Worm (Caenorhabditis elegans) whole organism, mixed stage, embryonic: ENCODE results near the gene nhr-15.

Experiments
- ceh-43 ChIP-seq: fragments of 200-800 bp; sonication (Bioruptor generic); optimal IDR thresholded peaks from 2 replicates; lab custom pipeline; 2018; ENCODE audit warnings: mild to moderate bottlenecking, missing genetic modification characterization, moderate library complexity, missing compliant biosample characterization
- ces-1 ChIP-seq: fragments of 150-350 bp; optimal IDR thresholded peaks from 2 replicates; lab custom pipeline; 2014; ENCODE audit warnings: missing biosample characterization, missing genetic modification reagents, missing genetic modification characterization
- lin-13 ChIP-seq: fragments of 150-350 bp; optimal IDR thresholded peaks from 2 replicates; lab custom pipeline; 2014; ENCODE audit warnings: missing biosample characterization, missing genetic modification characterization
- lsy-2 ChIP-seq: fragments of 150-350 bp; optimal IDR thresholded peaks from 2 replicates; lab custom pipeline; 2014; ENCODE audit warnings: missing biosample characterization, missing genetic modification characterization
- nhr-237 ChIP-seq: fragments of 150-350 bp; optimal IDR thresholded peaks from 2 replicates; lab custom pipeline; 2014; ENCODE audit warnings: missing biosample characterization, missing genetic modification characterization
- nhr-28 ChIP-seq: fragments of 150-350 bp; optimal IDR thresholded peaks from 2 replicates; lab custom pipeline; 2014; ENCODE audit warnings: missing biosample characterization, missing genetic modification characterization
- sem-2 ChIP-seq: fragments of 200-800 bp; sonication (Bioruptor generic); optimal IDR thresholded peaks from 2 replicates; lab custom pipeline; 2018; ENCODE audit warnings: mild to moderate bottlenecking, missing genetic modification characterization, missing compliant biosample characterization
- snpc-4 ChIP-seq: fragments of 150-350 bp; optimal IDR thresholded peaks from 2 replicates; lab custom pipeline; 2014; ENCODE audit warnings: missing biosample characterization, missing genetic modification characterization
- sptf-1 ChIP-seq: sonication (generic microtip); optimal IDR thresholded peaks from 2 replicates; lab custom pipeline; 2017; ENCODE audit warnings: mild to moderate bottlenecking, missing genetic modification characterization, moderate library complexity, missing compliant biosample characterization
- unc-62 ChIP-seq: fragments of 150-350 bp; optimal IDR thresholded peaks from 2 replicates; lab custom pipeline; 2014; ENCODE audit warnings: missing biosample characterization, missing genetic modification reagents, missing genetic modification characterization
- zip-8 ChIP-seq: fragments of 150-350 bp; optimal IDR thresholded peaks from 2 replicates; lab custom pipeline; 2014; ENCODE audit warnings: missing biosample characterization, missing genetic modification characterization
- ztf-11 ChIP-seq: fragments of 150-350 bp; optimal IDR thresholded peaks from 2 replicates; lab custom pipeline; 2014; ENCODE audit warnings: missing biosample characterization, missing genetic modification characterization

- TF ChIP-seq snpc-4 (tag; lab: Kevin White, UChicago) = no peak
- no peak for TF ChIP-seq sem-2
- TF ChIP-seq unc-62 (GFP tag; lab: Kevin White, UChicago) = no peak
- TF ChIP-seq zip-8 = no peak
- no peak for TF ChIP-seq nhr-237 (tag; lab: Kevin White, UChicago)
- no peak for TF ChIP-seq nhr-28 (tag; lab: Kevin White, UChicago)
- no peak for TF ChIP-seq lsy-2 (tag; lab: Kevin White, UChicago)
- TF ChIP-seq ceh-43 (GFP tag; lab: Kevin White, UChicago) = no peak
- no peak for TF ChIP-seq sptf-1 (tag; lab: Kevin White, UChicago)
- no peak for TF ChIP-seq ces-1 (GFP tag; lab: Kevin White, UChicago)
- TF ChIP-seq lin-13 (tag; lab: Kevin White, UChicago) = no peak
- TF ChIP-seq ztf-11 (tag; lab: Kevin White, UChicago) = no peak
Observed at ce11 chrV:347561-348345, 35.2 kb downstream of the nhr-15 start.
